Fruit fly (Drosophila melanogaster) S2 (cell line): Measurements from ENCODE around the gene CG33342.

Source experiments
- CG8478 ChIP-seq: fragments of >200 bp; optimal IDR thresholded peaks from 2 replicates; lab custom pipeline; 2018
- CTCF ChIP-seq, 2 experiments: fragments of >200 bp; optimal IDR thresholded peaks; 2 replicates each; lab custom pipeline; 2018

- TF ChIP-seq CTCF (optimal IDR thresholded peaks at IDR 0.05; lab: Kevin White, UChicago) (no peak), CG8478 (lab: Kevin White, UChicago) (no peak)
Measured at dm6 chr3R:24367120-24367519, 9.5 kb upstream of the CG33342 start, which contains the start of gene CG42811.
